Worm (Caenorhabditis elegans): Measurements from ENCODE around the gene nhr-84.

ce11 chrV:15873762-15874161 is 5.6 kb downstream of the nhr-84 start:
- peak; percentile 99 for TF ChIP-seq flt-1 (GFP tag; IDR thresholded peaks at IDR 0.05)
- peak; percentile 96 for TF ChIP-seq cog-1 (tag; optimal IDR thresholded peaks at IDR 0.05)
- peak; percentile 100 for TF ChIP-seq tab-1 (GFP tag; IDR thresholded peaks at IDR 0.05)
- TF ChIP-seq T22C8.4 (GFP tag; IDR thresholded peaks at IDR 0.05), result peak; percentile 99
- TF ChIP-seq ztf-29 (GFP tag; IDR thresholded peaks at IDR 0.05), result peak; percentile 100
- peak; percentile 99 for TF ChIP-seq klf-2 (GFP tag; conservative IDR thresholded peaks at IDR 0.05)
- peak; percentile 100 for TF ChIP-seq ref-1 (GFP tag; conservative IDR thresholded peaks at IDR 0.05)
- TF ChIP-seq med-1 (GFP tag; optimal IDR thresholded peaks at IDR 0.05; ENCODE audit: insufficient read depth), result peak; percentile 91

Measured in whole organism, midembryonic.